Fruit fly (Drosophila melanogaster) whole organism: Measurements from ENCODE around the gene mRRF1.

Source experiments
- pan ChIP-seq: fragments of >200 bp; optimal IDR thresholded peaks from 2 replicates; lab custom pipeline; 2017
- psq ChIP-seq: fragments of >200 bp; optimal IDR thresholded peaks from 2 replicates; lab custom pipeline; 2017
- usp ChIP-seq: fragments of >200 bp; optimal IDR thresholded peaks from 2 replicates; lab custom pipeline; 2017; ENCODE audit warnings: missing biosample characterization, missing genetic modification characterization, mixed read lengths

DNA sequence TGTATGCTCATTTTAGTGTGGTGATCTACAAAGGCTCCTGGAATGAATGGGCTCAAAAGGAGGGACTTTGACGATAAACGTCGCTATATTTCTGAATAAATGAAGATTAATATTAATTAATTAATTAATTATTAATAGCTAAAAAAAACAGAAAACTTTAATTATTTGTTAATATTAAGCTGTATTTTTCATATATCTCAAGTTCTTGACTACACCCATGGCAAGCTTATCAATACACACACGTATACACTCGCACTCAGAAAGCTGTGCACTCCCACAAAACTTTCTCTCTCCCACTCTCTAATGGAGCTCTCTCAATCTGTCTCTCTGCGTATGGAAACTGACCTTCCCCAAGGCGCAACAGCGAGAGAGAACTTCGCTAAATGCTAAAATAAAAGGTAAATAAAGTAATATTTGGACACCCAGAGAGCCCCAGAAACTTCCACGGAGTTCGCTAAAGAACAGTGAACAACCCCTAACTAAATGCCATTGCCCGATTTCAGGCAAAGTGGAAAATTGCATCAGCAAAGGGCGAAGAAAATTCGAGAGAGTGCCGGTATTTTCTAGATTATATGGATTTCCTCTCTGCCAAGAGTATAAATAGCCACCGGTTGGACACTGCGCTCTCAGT lies 9.3 kb downstream of the mRRF1 start:
- TF ChIP-seq usp (GFP tag; lab: Kevin White, UChicago) (no peak), psq (lab: Kevin White, UChicago) (no peak), pan (lab: Kevin White, UChicago) (no peak)
